Worm (Caenorhabditis elegans): ENCODE results near the gene M01F1.9.

M01F1.9 gene

ce11 chrIII:3480236-3480635 lies 18.6 kb downstream of the M01F1.9 start:
- TF ChIP-seq sea-1 (GFP tag; conservative IDR thresholded peaks at IDR 0.05) (no peak), tbx-37 (GFP tag; conservative IDR thresholded peaks at IDR 0.05) (no peak), pes-1 (GFP tag; IDR thresholded peaks at IDR 0.05) (no peak), hmbx-1 (tag; optimal IDR thresholded peaks at IDR 0.05) (no peak), ama-1 (optimal IDR thresholded peaks at IDR 0.05) (no peak), hmg-4 (GFP tag; optimal IDR thresholded peaks at IDR 0.05) (no peak), tbx-11 (GFP tag; IDR thresholded peaks at IDR 0.05) (no peak)

ce11 chrIII:3478795-3479398 lies 20.0 kb downstream of the M01F1.9 start:
- TF ChIP-seq F13C5.2 (tag; optimal IDR thresholded peaks at IDR 0.05) (no peak), ama-1 (optimal IDR thresholded peaks at IDR 0.05) (no peak), hmg-4 (GFP tag; optimal IDR thresholded peaks at IDR 0.05) (no peak), pes-1 (GFP tag; IDR thresholded peaks at IDR 0.05) (no peak), sea-1 (GFP tag; conservative IDR thresholded peaks at IDR 0.05) (no peak), tbx-11 (GFP tag; IDR thresholded peaks at IDR 0.05) (no peak), ets-7 (tag; optimal IDR thresholded peaks at IDR 0.05) (no peak), aly-1 (tag; optimal IDR thresholded peaks at IDR 0.05) (no peak), hmbx-1 (tag; optimal IDR thresholded peaks at IDR 0.05) (no peak), tbx-37 (GFP tag; conservative IDR thresholded peaks at IDR 0.05) (no peak), ceh-13 (GFP tag; optimal IDR thresholded peaks at IDR 0.05) (no peak), tra-4 (tag; optimal IDR thresholded peaks at IDR 0.05) (no peak), flt-1 (GFP tag; IDR thresholded peaks at IDR 0.05) (no peak), B0310.2 (tag; optimal IDR thresholded peaks at IDR 0.05) (no peak), hnd-1 (tag; optimal IDR thresholded peaks at IDR 0.05) (no peak), ceh-36 (tag; optimal IDR thresholded peaks at IDR 0.05) (no peak), scrt-1 (GFP tag; IDR thresholded peaks at IDR 0.05) (no peak)

ce11 chrIII:3477375-3477774 lies 21.5 kb downstream of the M01F1.9 start:
- no peak for TF ChIP-seq pes-1 (GFP tag; IDR thresholded peaks at IDR 0.05)
- peak; percentile 80 for TF ChIP-seq ceh-36 (tag; optimal IDR thresholded peaks at IDR 0.05)

ce11 chrIII:3476245-3476644 lies 22.6 kb downstream of the M01F1.9 start:
- TF ChIP-seq aly-1 (tag; optimal IDR thresholded peaks at IDR 0.05), result no peak
- TF ChIP-seq tra-4 (tag; optimal IDR thresholded peaks at IDR 0.05), result peak; percentile 42
- no peak for TF ChIP-seq ceh-36 (tag; optimal IDR thresholded peaks at IDR 0.05)
- no peak for TF ChIP-seq F13C5.2 (tag; optimal IDR thresholded peaks at IDR 0.05)
- TF ChIP-seq pes-1 (GFP tag; IDR thresholded peaks at IDR 0.05), result peak; percentile 20; the same call in 1 of the 2 replicates
- no peak for TF ChIP-seq hmg-4 (GFP tag; optimal IDR thresholded peaks at IDR 0.05)
- TF ChIP-seq ama-1 (optimal IDR thresholded peaks at IDR 0.05), result no peak
- TF ChIP-seq flt-1 (GFP tag; IDR thresholded peaks at IDR 0.05), result no peak
- TF ChIP-seq hnd-1 (tag; optimal IDR thresholded peaks at IDR 0.05), result peak; percentile 40
- peak; percentile 68 for TF ChIP-seq B0310.2 (tag; optimal IDR thresholded peaks at IDR 0.05)
- TF ChIP-seq tbx-11 (GFP tag; IDR thresholded peaks at IDR 0.05), result no peak
- peak; percentile 49 for TF ChIP-seq ets-7 (tag; optimal IDR thresholded peaks at IDR 0.05)
- TF ChIP-seq scrt-1 (GFP tag; IDR thresholded peaks at IDR 0.05), result no peak
- peak; percentile 56 for TF ChIP-seq hmbx-1 (tag; optimal IDR thresholded peaks at IDR 0.05)
- no peak for TF ChIP-seq tbx-37 (GFP tag; conservative IDR thresholded peaks at IDR 0.05)
- TF ChIP-seq ceh-13 (GFP tag; optimal IDR thresholded peaks at IDR 0.05), result peak; percentile 42
- TF ChIP-seq sea-1 (GFP tag; conservative IDR thresholded peaks at IDR 0.05), result no peak

DNA sequence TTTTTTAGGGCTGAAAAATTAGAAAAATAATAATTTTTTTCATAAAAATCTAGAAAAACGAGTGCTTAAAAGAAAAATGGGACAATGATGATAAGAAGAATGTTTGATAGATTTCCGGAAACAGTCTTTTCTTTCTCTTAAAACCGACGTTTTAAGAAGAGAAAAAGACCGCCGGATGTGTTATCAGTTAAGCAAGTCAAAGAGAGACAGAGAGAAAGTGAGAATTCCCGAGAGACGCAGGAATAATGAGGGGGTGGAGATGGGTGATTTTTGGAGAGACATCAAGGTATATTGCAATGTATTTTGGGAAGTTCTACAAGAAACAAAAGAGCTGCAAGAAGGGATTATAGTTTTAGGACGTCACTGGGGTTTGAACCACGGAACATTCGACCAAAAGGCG lies 23.4 kb downstream of the M01F1.9 start, which contains the start of gene C34C12.9:
TSS of gene C34C12.9 (minus strand) at position 16 of the 400 bp plus-strand sequence.
- TF ChIP-seq hnd-1 (tag; optimal IDR thresholded peaks at IDR 0.05) (no peak), scrt-1 (GFP tag; IDR thresholded peaks at IDR 0.05) (no peak), aly-1 (tag; optimal IDR thresholded peaks at IDR 0.05) (no peak), F13C5.2 (tag; optimal IDR thresholded peaks at IDR 0.05) (no peak), hmg-4 (GFP tag; optimal IDR thresholded peaks at IDR 0.05) (no peak), ceh-36 (tag; optimal IDR thresholded peaks at IDR 0.05) (no peak), tra-4 (tag; optimal IDR thresholded peaks at IDR 0.05) (no peak), ceh-13 (GFP tag; optimal IDR thresholded peaks at IDR 0.05) (no peak), pes-1 (GFP tag; IDR thresholded peaks at IDR 0.05) (no peak), B0310.2 (tag; optimal IDR thresholded peaks at IDR 0.05) (no peak), flt-1 (GFP tag; IDR thresholded peaks at IDR 0.05) (no peak), ets-7 (tag; optimal IDR thresholded peaks at IDR 0.05) (no peak), tbx-11 (GFP tag; IDR thresholded peaks at IDR 0.05) (no peak), hmbx-1 (tag; optimal IDR thresholded peaks at IDR 0.05) (no peak)

DNA sequence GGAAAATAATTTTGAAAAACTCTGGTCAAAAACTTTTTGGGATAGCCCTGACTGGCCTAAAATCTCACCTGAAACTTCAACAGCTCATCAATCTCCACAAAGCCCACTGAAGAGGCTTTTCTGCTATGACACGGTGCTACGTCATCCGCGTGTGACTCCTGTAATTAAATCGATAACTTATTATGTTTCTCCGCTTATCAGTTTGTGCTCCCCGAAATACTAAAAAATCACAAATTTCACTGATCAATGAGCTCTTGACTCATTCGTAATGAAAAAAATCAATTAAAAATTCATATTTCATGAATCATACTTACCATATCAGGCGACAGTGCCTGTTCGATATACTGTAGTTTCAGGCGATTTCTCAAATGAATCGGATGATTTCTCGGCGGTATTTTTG lies 23.8 kb downstream of the M01F1.9 start:
- TF ChIP-seq B0310.2 (tag; optimal IDR thresholded peaks at IDR 0.05) (no peak), tbx-37 (GFP tag; conservative IDR thresholded peaks at IDR 0.05) (no peak), ceh-36 (tag; optimal IDR thresholded peaks at IDR 0.05) (no peak), tbx-11 (GFP tag; IDR thresholded peaks at IDR 0.05) (no peak), tra-4 (tag; optimal IDR thresholded peaks at IDR 0.05) (no peak), sea-1 (GFP tag; conservative IDR thresholded peaks at IDR 0.05) (no peak), ets-7 (tag; optimal IDR thresholded peaks at IDR 0.05) (no peak), hmg-4 (GFP tag; optimal IDR thresholded peaks at IDR 0.05) (no peak), ama-1 (optimal IDR thresholded peaks at IDR 0.05) (no peak)

ce11 chrIII:3471403-3472053 lies 27.3 kb downstream of the M01F1.9 start, which contains the start of gene rsu-1:
TSS of gene rsu-1 (plus strand) at chrIII:3472003.
- TF ChIP-seq ceh-36 (tag; optimal IDR thresholded peaks at IDR 0.05), result no peak
- no peak for TF ChIP-seq aly-1 (tag; optimal IDR thresholded peaks at IDR 0.05)
- TF ChIP-seq B0310.2 (tag; optimal IDR thresholded peaks at IDR 0.05), result no peak
- no peak for TF ChIP-seq hmg-4 (GFP tag; optimal IDR thresholded peaks at IDR 0.05)
- peak; percentile 26 for TF ChIP-seq F13C5.2 (tag; optimal IDR thresholded peaks at IDR 0.05)
